Fruit fly (Drosophila melanogaster) whole organism, wandering third instar larva: ENCODE measurements around the gene CG34461.

ENCODE experiments used
- Abd-B ChIP-seq: fragments of >200 bp; optimal IDR thresholded peaks from 2 replicates; lab custom pipeline; 2017; ENCODE audit warnings: missing biosample characterization, missing genetic modification characterization
- CG32264 ChIP-seq: fragments of 200-800 bp; sonication (Bioruptor generic); optimal IDR thresholded peaks from 2 replicates; lab custom pipeline; 2016; ENCODE audit warnings: missing biosample characterization, missing genetic modification characterization
- CG9705 ChIP-seq: fragments of 200-800 bp; sonication (Bioruptor generic); optimal IDR thresholded peaks from 2 replicates; lab custom pipeline; 2018; ENCODE audit warnings: missing biosample characterization, mild to moderate bottlenecking, missing genetic modification characterization
- CrebA ChIP-seq: fragments of 200-800 bp; sonication (Bioruptor generic); optimal IDR thresholded peaks from 2 replicates; lab custom pipeline; 2016; ENCODE audit warnings: missing biosample characterization, mild to moderate bottlenecking, missing genetic modification characterization, borderline replicate concordance
- Dfd ChIP-seq: fragments of >200 bp; optimal IDR thresholded peaks from 2 replicates; lab custom pipeline; 2017; ENCODE audit warnings: missing biosample characterization, missing genetic modification characterization
- Dif ChIP-seq: fragments of 200-275, 200-300 bp; sonication (Bioruptor generic); optimal IDR thresholded peaks from 2 replicates; lab custom pipeline; 2018; ENCODE audit warnings: missing biosample characterization, missing genetic modification characterization; ENCODE audit not compliant: partially characterized antibody
- GATAd ChIP-seq: sonication (Bioruptor generic); optimal IDR thresholded peaks from 2 replicates; lab custom pipeline; 2016; ENCODE audit warnings: missing biosample characterization, missing genetic modification characterization
- HLH106 ChIP-seq: fragments of 200-800 bp; optimal IDR thresholded peaks from 3 replicates; lab custom pipeline; 2019; ENCODE audit warnings: missing biosample characterization, mild to moderate bottlenecking, missing genetic modification characterization, moderate library complexity
- Hnf4 ChIP-seq: fragments of 200-800 bp; sonication (Bioruptor generic); optimal IDR thresholded peaks from 2 replicates; lab custom pipeline; 2016; ENCODE audit warnings: missing biosample characterization, mild to moderate bottlenecking, missing genetic modification characterization
- Hr78 ChIP-seq: fragments of >200 bp; optimal IDR thresholded peaks from 2 replicates; lab custom pipeline; 2017; ENCODE audit warnings: missing biosample characterization, missing genetic modification characterization
- Hr83 ChIP-seq: fragments of 200-300 bp; sonication (Bioruptor generic); optimal IDR thresholded peaks from 2 replicates; lab custom pipeline; 2016; ENCODE audit warnings: missing biosample characterization, mild to moderate bottlenecking, missing genetic modification characterization, moderate library complexity; ENCODE audit not compliant: poor library complexity, severe bottlenecking
- Jra ChIP-seq: sonication (Bioruptor generic); optimal IDR thresholded peaks from 2 replicates; lab custom pipeline; 2016; ENCODE audit warnings: missing biosample characterization, missing genetic modification characterization
- Mio ChIP-seq: sonication (Bioruptor generic); optimal IDR thresholded peaks from 2 replicates; lab custom pipeline; 2016; ENCODE audit warnings: missing biosample characterization, missing genetic modification characterization
- Myc ChIP-seq: fragments of >200 bp; optimal IDR thresholded peaks from 2 replicates; lab custom pipeline; 2017
- N ChIP-seq: fragments of >200 bp; optimal IDR thresholded peaks from 2 replicates; lab custom pipeline; 2018; ENCODE audit warnings: missing biosample characterization, missing external identifiers, missing genetic modification characterization
- OdsH ChIP-seq: fragments of 200-800 bp; sonication (Bioruptor generic); optimal IDR thresholded peaks from 2 replicates; lab custom pipeline; 2016; ENCODE audit warnings: missing biosample characterization, mild to moderate bottlenecking, missing genetic modification characterization
- Rel ChIP-seq, 2 experiments: fragments of 200-800 bp; sonication (Bioruptor generic) in 1 of 2; optimal IDR thresholded peaks; 2 replicates in 1 of 2; 3 replicates in 1 of 2; lab custom pipeline; 2016 to 2019; ENCODE audit warnings: mild to moderate bottlenecking in 2 of 2, missing biosample characterization in 2 of 2, missing genetic modification characterization in 2 of 2, moderate library complexity in 1 of 2
- Sp1 ChIP-seq: fragments of 200-800 bp; sonication (Bioruptor generic); optimal IDR thresholded peaks from 3 replicates; lab custom pipeline; 2019; ENCODE audit warnings: missing biosample characterization, mild to moderate bottlenecking, missing genetic modification characterization, moderate library complexity
- Vsx2 ChIP-seq: fragments of 200-300, 225-300 bp; sonication (Bioruptor generic); optimal IDR thresholded peaks from 2 replicates; lab custom pipeline; 2018; ENCODE audit warnings: missing biosample characterization, missing genetic modification characterization; ENCODE audit not compliant: partially characterized antibody
- br ChIP-seq: fragments of 200-800 bp; sonication (Bioruptor generic); optimal IDR thresholded peaks from 2 replicates; lab custom pipeline; 2016; ENCODE audit warnings: missing biosample characterization, missing genetic modification characterization
- brk ChIP-seq: fragments of 200-800 bp; sonication (Bioruptor generic); optimal IDR thresholded peaks from 2 replicates; lab custom pipeline; 2016; ENCODE audit warnings: missing biosample characterization, mild to moderate bottlenecking, missing genetic modification characterization
- dl ChIP-seq, 2 experiments: fragments of 175-275, 200-275 bp in 1 of 2; fragments of 200-275 bp in 1 of 2; sonication (Bioruptor generic); optimal IDR thresholded peaks; lab custom pipeline; 2018; ENCODE audit warnings: mild to moderate bottlenecking in 2 of 2, missing biosample characterization in 2 of 2, missing genetic modification characterization in 2 of 2, moderate library complexity in 2 of 2; ENCODE audit not compliant: partially characterized antibody in 2 of 2, insufficient read depth in 1 of 2
- dmrt93B ChIP-seq: fragments of 200-800 bp; sonication (Bioruptor generic); optimal IDR thresholded peaks from 2 replicates; lab custom pipeline; 2018; ENCODE audit warnings: missing biosample characterization, mild to moderate bottlenecking, missing genetic modification characterization
- dsf ChIP-seq: sonication (Bioruptor generic); optimal IDR thresholded peaks from 2 replicates; lab custom pipeline; 2016; ENCODE audit warnings: missing biosample characterization, missing genetic modification characterization, borderline replicate concordance
- ey ChIP-seq: fragments of 200-800 bp; sonication (Bioruptor generic); optimal IDR thresholded peaks from 2 replicates; lab custom pipeline; 2016; ENCODE audit warnings: missing biosample characterization, missing genetic modification characterization
- foxo ChIP-seq, 2 experiments: fragments of 200-800 bp; sonication (Bioruptor generic); optimal IDR thresholded peaks; 2 replicates in 1 of 2; 3 replicates in 1 of 2; lab custom pipeline; 2016 to 2017; ENCODE audit warnings: missing biosample characterization in 2 of 2, missing genetic modification characterization in 2 of 2
- fru ChIP-seq: fragments of 200-800 bp; sonication (Bioruptor generic); optimal IDR thresholded peaks from 3 replicates; lab custom pipeline; 2016; ENCODE audit warnings: missing biosample characterization, mild to moderate bottlenecking, missing genetic modification characterization
- h ChIP-seq: fragments of 200-800 bp; sonication (Bioruptor generic); optimal IDR thresholded peaks from 3 replicates; lab custom pipeline; 2016; ENCODE audit warnings: missing biosample characterization, mild to moderate bottlenecking, missing genetic modification characterization
- jim ChIP-seq: fragments of 175-275, 200-325 bp; sonication (Bioruptor generic); optimal IDR thresholded peaks from 2 replicates; lab custom pipeline; 2016; ENCODE audit warnings: missing biosample characterization, mild to moderate bottlenecking, missing genetic modification characterization
- lola ChIP-seq: fragments of >200 bp; optimal IDR thresholded peaks from 2 replicates; lab custom pipeline; 2017; ENCODE audit warnings: missing biosample characterization, missing genetic modification characterization
- pan ChIP-seq: fragments of >200 bp; optimal IDR thresholded peaks from 2 replicates; lab custom pipeline; 2017
- psq ChIP-seq: fragments of 200-800 bp; sonication (Bioruptor generic); optimal IDR thresholded peaks from 3 replicates; lab custom pipeline; 2017; ENCODE audit warnings: missing biosample characterization, mild to moderate bottlenecking, missing genetic modification characterization, moderate library complexity
- rgr ChIP-seq: fragments of 200-800 bp; sonication (Bioruptor generic); optimal IDR thresholded peaks from 3 replicates; lab custom pipeline; 2016; ENCODE audit warnings: missing biosample characterization, mild to moderate bottlenecking, missing genetic modification characterization
- sage ChIP-seq: fragments of 200-800 bp; sonication (Bioruptor generic); optimal IDR thresholded peaks from 2 replicates; lab custom pipeline; 2016; ENCODE audit warnings: missing biosample characterization, mild to moderate bottlenecking, missing genetic modification characterization
- sv ChIP-seq: fragments of 200-800 bp; sonication (Bioruptor generic); optimal IDR thresholded peaks from 3 replicates; lab custom pipeline; 2016; ENCODE audit warnings: missing biosample characterization, missing genetic modification characterization
- tai ChIP-seq: sonication (Bioruptor generic); optimal IDR thresholded peaks from 2 replicates; lab custom pipeline; 2016; ENCODE audit warnings: missing biosample characterization, missing genetic modification characterization
- usp ChIP-seq: fragments of >200 bp; optimal IDR thresholded peaks from 2 replicates; lab custom pipeline; 2017; ENCODE audit warnings: missing biosample characterization, missing genetic modification characterization
- woc ChIP-seq: sonication (Bioruptor generic); optimal IDR thresholded peaks from 2 replicates; lab custom pipeline; 2016; ENCODE audit warnings: missing biosample characterization, mild to moderate bottlenecking, missing genetic modification characterization

Gene CG34461

DNA sequence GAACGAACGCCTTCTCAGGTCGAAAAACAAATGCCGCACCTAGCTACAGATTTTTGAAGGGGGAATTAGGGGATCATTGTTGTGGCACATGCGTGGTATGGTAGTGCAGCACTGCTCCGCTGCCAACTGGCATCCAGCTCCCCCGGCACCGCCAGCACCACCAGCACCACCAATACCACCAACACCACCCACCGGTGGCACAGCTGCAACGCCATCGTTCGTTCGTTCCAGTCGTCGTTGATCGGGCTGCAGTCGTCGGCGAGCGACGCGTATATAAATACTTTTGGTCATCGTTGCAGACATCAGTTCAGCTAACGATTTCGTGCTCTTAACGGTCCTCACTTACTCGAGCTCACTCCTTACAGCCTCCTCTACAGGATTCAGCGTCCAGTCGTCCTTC lies at the start of gene CG34461:
Gene CG34461 (plus strand): TSS at position 301 of the 400 bp plus-strand sequence.
- TF ChIP-seq fru (GFP tag; lab: Kevin White, UChicago) (no peak), h (GFP tag; lab: Kevin White, UChicago) (no peak), CG32264 (GFP tag; lab: Kevin White, UChicago) (no peak), dl (GFP tag; optimal IDR thresholded peaks at IDR 0.05; lab: Kevin White, UChicago; ENCODE audit: insufficient read depth in 1 of 2, partially characterized antibody in 2 of 2) (no peak), br (GFP tag; lab: Kevin White, UChicago) (no peak), Myc (lab: Kevin White, UChicago) (no peak), Vsx2 (GFP tag; lab: Kevin White, UChicago) (no peak), N (GFP tag; lab: Kevin White, UChicago) (no peak), CrebA (no peak), GATAd (GFP tag; lab: Kevin White, UChicago) (no peak), OdsH (no peak), Rel (GFP tag; optimal IDR thresholded peaks at IDR 0.05; lab: Kevin White, UChicago) (no peak), Rel (tag; optimal IDR thresholded peaks at IDR 0.05; lab: Kevin White, UChicago) (no peak)

DNA sequence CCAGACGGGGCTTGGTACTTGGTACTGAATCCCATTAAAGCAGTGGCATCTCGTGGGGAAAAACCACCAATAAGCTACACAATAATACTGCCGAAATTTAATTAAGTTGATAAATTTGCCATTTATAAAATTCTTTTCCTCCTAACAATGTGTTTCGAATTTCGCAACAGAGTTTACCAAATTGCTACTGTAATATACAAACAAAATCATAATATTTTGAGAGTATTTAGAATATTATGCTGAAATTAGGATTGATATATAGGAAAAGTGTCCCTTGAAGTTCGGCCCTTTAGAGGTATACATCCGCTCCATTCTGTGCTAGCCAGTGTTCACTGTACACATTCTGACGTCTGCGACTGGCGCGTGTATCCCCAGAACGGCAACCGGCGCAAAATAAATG lies 41.0 kb upstream of the CG34461 start:
- TF ChIP-seq br (GFP tag; lab: Kevin White, UChicago) (no peak), woc (GFP tag; lab: Kevin White, UChicago) (peak; percentile 12), brk (no peak), sv (GFP tag; lab: Kevin White, UChicago) (no peak), pan (lab: Kevin White, UChicago) (no peak), Hr83 (GFP tag; lab: Kevin White, UChicago) (no peak), CrebA (no peak), sage (GFP tag; lab: Kevin White, UChicago) (no peak), psq (GFP tag; lab: Kevin White, UChicago) (no peak), CG32264 (GFP tag; lab: Kevin White, UChicago) (no peak), dmrt93B (peak; percentile 35), dl (GFP tag; optimal IDR thresholded peaks at IDR 0.05; lab: Kevin White, UChicago; ENCODE audit: insufficient read depth in 1 of 2, partially characterized antibody in 2 of 2) (no peak), Dif (GFP tag; lab: Kevin White, UChicago) (no peak), Hr78 (no peak), Abd-B (no peak), Sp1 (GFP tag; lab: Kevin White, UChicago) (peak; percentile 29), HLH106 (peak; percentile 54), GATAd (GFP tag; lab: Kevin White, UChicago) (no peak), jim (no peak), Hnf4 (GFP tag; lab: Kevin White, UChicago) (no peak), rgr (GFP tag; lab: Kevin White, UChicago) (peak; percentile 35), foxo (GFP tag; optimal IDR thresholded peaks at IDR 0.05; lab: Kevin White, UChicago) (peak in 1 of 2 experiments; percentile 49), Myc (lab: Kevin White, UChicago) (no peak), lola (GFP tag; lab: Kevin White, UChicago) (no peak), fru (GFP tag; lab: Kevin White, UChicago) (peak; percentile 30), h (GFP tag; lab: Kevin White, UChicago) (peak; percentile 64), Mio (GFP tag; lab: Kevin White, UChicago) (no peak), Jra (no peak), usp (no peak), Rel (GFP tag; optimal IDR thresholded peaks at IDR 0.05; lab: Kevin White, UChicago) (no peak), Rel (tag; optimal IDR thresholded peaks at IDR 0.05; lab: Kevin White, UChicago) (no peak), Dfd (GFP tag; lab: Kevin White, UChicago) (no peak), CG9705 (GFP tag; lab: Kevin White, UChicago) (no peak), Vsx2 (GFP tag; lab: Kevin White, UChicago) (no peak), dsf (GFP tag; lab: Kevin White, UChicago) (no peak), ey (peak; percentile 38), N (GFP tag; lab: Kevin White, UChicago) (no peak), OdsH (peak; percentile 20), tai (no peak)
- TF ChIP-seq, all 38 proteins: peak for 10
